Fruit fly (Drosophila melanogaster) whole organism, embryonic: Measurements from ENCODE around the gene lin-52.

Source experiments
- Adf1 ChIP-seq: fragments of 200-800 bp; sonication (Bioruptor generic); IDR thresholded peaks from 2 replicates; pipeline ENCODE4 v1.3.6; 2022; ENCODE audit warnings: missing biosample characterization, missing genetic modification characterization
- B-H2 ChIP-seq: fragments of 200-800 bp; sonication (Bioruptor generic); optimal IDR thresholded peaks from 2 replicates; lab custom pipeline; 2018; ENCODE audit warnings: missing biosample characterization, mild to moderate bottlenecking, missing genetic modification characterization
- BtbVII ChIP-seq: fragments of 200-800 bp; sonication (Bioruptor generic); optimal IDR thresholded peaks from 3 replicates; lab custom pipeline; 2017; ENCODE audit warnings: missing biosample characterization, mild to moderate bottlenecking, missing genetic modification characterization
- CG10147 ChIP-seq: fragments of 200-800 bp; sonication (Bioruptor generic); optimal IDR thresholded peaks from 2 replicates; lab custom pipeline; 2019; ENCODE audit warnings: missing biosample characterization, mild to moderate bottlenecking, missing genetic modification characterization, moderate library complexity
- CG10366 ChIP-seq: fragments of 200-800 bp; sonication (Bioruptor generic); IDR thresholded peaks from 2 replicates; pipeline ENCODE4 v1.3.6; 2022; ENCODE audit warnings: missing biosample characterization, missing genetic modification characterization
- CG13894 ChIP-seq: fragments of 200-800 bp; sonication (Bioruptor generic); optimal IDR thresholded peaks from 3 replicates; lab custom pipeline; 2018; ENCODE audit warnings: missing biosample characterization, mild to moderate bottlenecking, missing genetic modification characterization, moderate library complexity
- CG14050 ChIP-seq: fragments of 200-800 bp; sonication (Bioruptor generic); IDR thresholded peaks from 3 replicates; pipeline ENCODE4 v1.3.6; 2022; ENCODE audit warnings: missing biosample characterization, missing genetic modification characterization
- CG15269 ChIP-seq: fragments of 200-800 bp; sonication (Bioruptor generic); optimal IDR thresholded peaks from 2 replicates; lab custom pipeline; 2018; ENCODE audit warnings: missing biosample characterization, mild to moderate bottlenecking, missing genetic modification characterization, moderate library complexity
- CG17612 ChIP-seq: fragments of 200-800 bp; sonication (Bioruptor generic); IDR thresholded peaks from 2 replicates; pipeline ENCODE4 v1.3.6; 2022; ENCODE audit warnings: missing biosample characterization, missing genetic modification characterization
- CG17802 ChIP-seq: fragments of 200-800 bp; sonication (Bioruptor generic); optimal IDR thresholded peaks from 2 replicates; lab custom pipeline; 2018; ENCODE audit warnings: missing biosample characterization, mild to moderate bottlenecking, missing genetic modification characterization, moderate library complexity
- CG2120 ChIP-seq: fragments of 200-800 bp; sonication (Bioruptor generic); optimal IDR thresholded peaks from 3 replicates; lab custom pipeline; 2016; ENCODE audit warnings: missing biosample characterization, missing genetic modification characterization
- CG31224 ChIP-seq: fragments of 200-800 bp; sonication (Bioruptor generic); IDR thresholded peaks from 2 replicates; pipeline ENCODE4 v1.3.6; 2022; ENCODE audit warnings: missing biosample characterization, missing genetic modification characterization
- CG6254 ChIP-seq: fragments of 200-800 bp; sonication (Bioruptor generic); optimal IDR thresholded peaks from 3 replicates; lab custom pipeline; 2017; ENCODE audit warnings: mild to moderate bottlenecking, missing biosample characterization, missing genetic modification reagents, missing genetic modification characterization
- CG6689 ChIP-seq: fragments of 200-800 bp; sonication (Bioruptor generic); IDR thresholded peaks from 2 replicates; pipeline ENCODE4 v1.3.6; 2022; ENCODE audit warnings: missing biosample characterization, missing genetic modification characterization
- CG6765 ChIP-seq: fragments of 200-800 bp; sonication (Bioruptor generic); optimal IDR thresholded peaks from 3 replicates; lab custom pipeline; 2017; ENCODE audit warnings: missing biosample characterization, mild to moderate bottlenecking, missing genetic modification characterization
- CG7745 ChIP-seq: fragments of 200-800 bp; sonication (Bioruptor generic); optimal IDR thresholded peaks from 2 replicates; lab custom pipeline; 2018; ENCODE audit warnings: missing biosample characterization, mild to moderate bottlenecking, missing genetic modification characterization, moderate library complexity
- CG8290 ChIP-seq, 3 experiments: fragments of 200-800 bp; sonication (Bioruptor generic); optimal IDR thresholded peaks; 2 replicates each; lab custom pipeline; 2016 to 2019; ENCODE audit warnings: missing biosample characterization in 3 of 3, missing genetic modification characterization in 3 of 3, mild to moderate bottlenecking in 2 of 3, moderate library complexity in 1 of 3
- CG8944 ChIP-seq: fragments of 200-800 bp; sonication (Bioruptor generic); optimal IDR thresholded peaks from 3 replicates; lab custom pipeline; 2016; ENCODE audit warnings: missing biosample characterization, missing genetic modification characterization
- CkIIα-i1 ChIP-seq: fragments of 200-800 bp; sonication (Bioruptor generic); IDR thresholded peaks from 2 replicates; pipeline ENCODE4 v1.3.6; 2022; ENCODE audit warnings: missing biosample characterization, missing genetic modification characterization
- CrebB ChIP-seq: fragments of 200-800 bp; sonication (Bioruptor generic); optimal IDR thresholded peaks from 3 replicates; lab custom pipeline; 2018; ENCODE audit warnings: missing biosample characterization, mild to moderate bottlenecking, missing genetic modification characterization
- D ChIP-seq, 2 experiments: fragments of 200-800 bp in 1 of 2; fragments of >200 bp in 1 of 2; sonication (Bioruptor generic) in 1 of 2; optimal IDR thresholded peaks; 2 replicates in 1 of 2; 3 replicates in 1 of 2; lab custom pipeline; 2017; ENCODE audit warnings: mild to moderate bottlenecking in 1 of 2, missing biosample characterization in 1 of 2, missing genetic modification characterization in 1 of 2, missing genetic modification reagents in 1 of 2
- D19A ChIP-seq: fragments of 200-800 bp; optimal IDR thresholded peaks from 3 replicates; lab custom pipeline; 2019; ENCODE audit warnings: missing biosample characterization, mild to moderate bottlenecking, missing genetic modification characterization, moderate library complexity
- E2f1 ChIP-seq: fragments of 200-800 bp; sonication (Bioruptor generic); IDR thresholded peaks from 2 replicates; pipeline ENCODE4 v1.3.6; 2022; ENCODE audit warnings: missing biosample characterization, missing genetic modification characterization
- HLHmδ ChIP-seq: fragments of 200-800 bp; sonication (Bioruptor generic); optimal IDR thresholded peaks from 2 replicates; lab custom pipeline; 2018; ENCODE audit warnings: missing biosample characterization, mild to moderate bottlenecking, missing genetic modification characterization, moderate library complexity
- Lim3 ChIP-seq: fragments of 200-800 bp; sonication (Bioruptor generic); IDR thresholded peaks from 2 replicates; pipeline ENCODE4 v1.3.6; 2022; ENCODE audit warnings: missing biosample characterization, missing genetic modification characterization
- NK7.1 ChIP-seq: fragments of 200-800 bp; sonication (Bioruptor generic); optimal IDR thresholded peaks from 3 replicates; lab custom pipeline; 2016; ENCODE audit warnings: missing biosample characterization, missing genetic modification characterization
- Rfx ChIP-seq: fragments of 200-800 bp; sonication (Bioruptor generic); IDR thresholded peaks from 2 replicates; pipeline ENCODE4 v1.3.6; 2022; ENCODE audit warnings: missing biosample characterization, missing genetic modification characterization
- Sry-β ChIP-seq: fragments of 200-800 bp; sonication (Bioruptor generic); optimal IDR thresholded peaks from 2 replicates; lab custom pipeline; 2018; ENCODE audit warnings: missing biosample characterization, mild to moderate bottlenecking, missing genetic modification characterization, moderate library complexity
- Stat92E ChIP-seq, 3 experiments: fragments of >200 bp in 2 of 3; fragments of 200-800 bp in 1 of 3; sonication (Bioruptor generic) in 1 of 3; optimal IDR thresholded peaks; 2 replicates each; lab custom pipeline; 2017 to 2019; ENCODE audit warnings: missing biosample characterization in 3 of 3, missing genetic modification characterization in 3 of 3, mild to moderate bottlenecking in 1 of 3, moderate library complexity in 1 of 3
- Tbp ChIP-seq: fragments of >200 bp; optimal IDR thresholded peaks from 2 replicates; lab custom pipeline; 2018; ENCODE audit warnings: missing biosample characterization, missing genetic modification characterization
- Vsx1 ChIP-seq: fragments of 200-800 bp; sonication (Bioruptor generic); optimal IDR thresholded peaks from 2 replicates; lab custom pipeline; 2017; ENCODE audit warnings: missing biosample characterization, mild to moderate bottlenecking, missing genetic modification characterization, missing genetic modification reagents
- ash1 ChIP-seq: fragments of 200-800 bp; sonication (Bioruptor generic); optimal IDR thresholded peaks from 2 replicates; lab custom pipeline; 2018; ENCODE audit warnings: missing biosample characterization, mild to moderate bottlenecking, missing genetic modification characterization
- cato ChIP-seq: fragments of 200-800 bp; sonication (Bioruptor generic); optimal IDR thresholded peaks from 2 replicates; lab custom pipeline; 2016; ENCODE audit warnings: missing biosample characterization, missing genetic modification characterization, borderline replicate concordance
- en ChIP-seq: fragments of 200-800 bp; sonication (Bioruptor generic); optimal IDR thresholded peaks from 2 replicates; lab custom pipeline; 2016; ENCODE audit warnings: missing biosample characterization, missing genetic modification characterization
- eyg ChIP-seq: fragments of 200-800 bp; sonication (Bioruptor generic); optimal IDR thresholded peaks from 3 replicates; lab custom pipeline; 2016; ENCODE audit warnings: missing biosample characterization, missing genetic modification characterization
- ftz-f1 ChIP-seq: fragments of 200-800 bp; sonication (Bioruptor generic); optimal IDR thresholded peaks from 2 replicates; lab custom pipeline; 2016; ENCODE audit warnings: missing biosample characterization, missing genetic modification characterization
- gcm2 ChIP-seq: fragments of 200-800 bp; sonication (Bioruptor generic); optimal IDR thresholded peaks from 2 replicates; lab custom pipeline; 2016; ENCODE audit warnings: missing biosample characterization, missing genetic modification characterization
- hb ChIP-seq: fragments of 200-800 bp; sonication (Bioruptor generic); IDR thresholded peaks from 3 replicates; pipeline ENCODE4 v1.3.6; 2022; ENCODE audit warnings: missing biosample characterization, missing genetic modification characterization; ENCODE audit not compliant: partially characterized antibody
- jing ChIP-seq: fragments of 200-800 bp; sonication (Bioruptor generic); optimal IDR thresholded peaks from 2 replicates; lab custom pipeline; 2018; ENCODE audit warnings: missing biosample characterization, mild to moderate bottlenecking, missing genetic modification characterization
- jumu ChIP-seq: fragments of 200-800 bp; sonication (Bioruptor generic); optimal IDR thresholded peaks from 3 replicates; lab custom pipeline; 2016; ENCODE audit warnings: missing biosample characterization, missing genetic modification characterization
- mam ChIP-seq: fragments of 200-800 bp; sonication (Bioruptor generic); optimal IDR thresholded peaks from 3 replicates; lab custom pipeline; 2016; ENCODE audit warnings: missing biosample characterization, missing genetic modification characterization
- oc ChIP-seq: fragments of 200-800 bp; sonication (Bioruptor generic); optimal IDR thresholded peaks from 2 replicates; lab custom pipeline; 2018; ENCODE audit warnings: missing biosample characterization, mild to moderate bottlenecking, missing genetic modification characterization, moderate library complexity
- row ChIP-seq: fragments of 200-800 bp; sonication (Bioruptor generic); IDR thresholded peaks from 3 replicates; pipeline ENCODE4 v1.3.6; 2022; ENCODE audit warnings: missing biosample characterization, missing genetic modification characterization
- sc ChIP-seq, 3 experiments: fragments of >200 bp in 2 of 3; fragments of 200-800 bp in 1 of 3; sonication (Bioruptor generic) in 1 of 3; optimal IDR thresholded peaks; 2 replicates in 2 of 3; 3 replicates in 1 of 3; lab custom pipeline; 2017; ENCODE audit warnings: mild to moderate bottlenecking in 1 of 3, missing biosample characterization in 1 of 3, missing genetic modification characterization in 1 of 3, missing genetic modification reagents in 1 of 3
- schlank ChIP-seq: fragments of 200-800 bp; sonication (Bioruptor generic); optimal IDR thresholded peaks from 2 replicates; lab custom pipeline; 2018; ENCODE audit warnings: missing biosample characterization, mild to moderate bottlenecking, missing genetic modification characterization
- sd ChIP-seq: fragments of 200-800 bp; sonication (Bioruptor generic); optimal IDR thresholded peaks from 3 replicates; lab custom pipeline; 2018; ENCODE audit warnings: missing biosample characterization, mild to moderate bottlenecking, missing genetic modification characterization, moderate library complexity
- stwl ChIP-seq: fragments of 200-800 bp; sonication (Bioruptor generic); optimal IDR thresholded peaks from 3 replicates; lab custom pipeline; 2018; ENCODE audit warnings: missing biosample characterization, mild to moderate bottlenecking, missing genetic modification characterization, moderate library complexity
- wdn ChIP-seq: fragments of 200-800 bp; sonication (Bioruptor generic); IDR thresholded peaks from 2 replicates; pipeline ENCODE4 v1.3.6; 2022; ENCODE audit warnings: missing biosample characterization, missing genetic modification characterization
- yki ChIP-seq: fragments of >200 bp; optimal IDR thresholded peaks from 3 replicates; lab custom pipeline; 2018

lin-52 gene

dm6 chrX:5724744-5725185 is 30.0 kb downstream of the lin-52 start (continued):
- TF ChIP-seq Sry-β (GFP tag; lab: Kevin White, UChicago) (peak; percentile 28), wdn (GFP tag; lab: Robert Waterston, UW) (no peak), Lim3 (GFP tag; lab: Robert Waterston, UW) (no peak), hb (GFP tag; lab: Robert Waterston, UW) (no peak), eyg (peak; percentile 48), CG14050 (GFP tag; lab: Robert Waterston, UW) (peak; percentile 28; the same call in 1 of the 3 replicates), CG8290 (GFP tag; optimal IDR thresholded peaks at IDR 0.05; lab: Kevin White, UChicago) (no peak), CG8290 (tag; optimal IDR thresholded peaks at IDR 0.05; lab: Kevin White, UChicago) (peak in 1 of 2 experiments; percentile 76), CG6765 (GFP tag; lab: Kevin White, UChicago) (no peak), BtbVII (no peak), CG10366 (GFP tag; lab: Robert Waterston, UW) (peak; percentile 40; the same call in 1 of the 2 replicates), CG7745 (no peak), Vsx1 (peak; percentile 21), E2f1 (GFP tag; lab: Robert Waterston, UW) (0 out of 2 replicates have a peak, but pooled peaks have one; percentile 25), stwl (no peak), CG2120 (GFP tag; lab: Kevin White, UChicago) (peak; percentile 26), B-H2 (no peak), Adf1 (GFP tag; lab: Robert Waterston, UW) (no peak), CG13894 (no peak), sd (tag; lab: Kevin White, UChicago) (no peak), schlank (tag; lab: Kevin White, UChicago) (no peak), jumu (no peak), gcm2 (no peak), CG17802 (tag; lab: Kevin White, UChicago) (peak; percentile 48), row (GFP tag; lab: Robert Waterston, UW) (peak; percentile 53), CG17612 (no peak), ftz-f1 (GFP tag; lab: Kevin White, UChicago) (no peak), yki (no peak), Rfx (GFP tag; lab: Robert Waterston, UW) (peak; percentile 45; the same call in 1 of the 2 replicates), cato (peak; percentile 20), D (optimal IDR thresholded peaks at IDR 0.05; lab: Kevin White, UChicago) (no peak), D (GFP tag; optimal IDR thresholded peaks at IDR 0.05; lab: Kevin White, UChicago) (peak; percentile 62), NK7.1 (GFP tag; lab: Kevin White, UChicago) (no peak), CrebB (tag; lab: Kevin White, UChicago) (no peak), CG31224 (GFP tag; lab: Robert Waterston, UW) (peak; percentile 24; the same call in 1 of the 2 replicates), jing (GFP tag; lab: Kevin White, UChicago) (no peak), oc (no peak), ash1 (GFP tag; lab: Kevin White, UChicago) (no peak), CkIIα-i1 (GFP tag; lab: Robert Waterston, UW) (no peak), Tbp (GFP tag; lab: Kevin White, UChicago) (no peak), mam (GFP tag; lab: Kevin White, UChicago) (peak; percentile 49), en (GFP tag; lab: Kevin White, UChicago) (no peak), D19A (tag; lab: Kevin White, UChicago) (peak; percentile 32), CG6254 (GFP tag; lab: Kevin White, UChicago) (peak; percentile 25), CG10147 (GFP tag; lab: Kevin White, UChicago) (no peak), sc (optimal IDR thresholded peaks at IDR 0.05; lab: Kevin White, UChicago) (no peak), sc (GFP tag; optimal IDR thresholded peaks at IDR 0.05; lab: Kevin White, UChicago) (peak; percentile 65), HLHmδ (GFP tag; lab: Kevin White, UChicago) (peak; percentile 41), CG6689 (GFP tag; lab: Robert Waterston, UW) (peak; percentile 52; the same call in 1 of the 2 replicates), CG8944 (peak; percentile 65), Stat92E (GFP tag; optimal IDR thresholded peaks at IDR 0.05; lab: Kevin White, UChicago) (no peak), CG15269 (tag; lab: Kevin White, UChicago) (peak; percentile 33)
